Fruit fly (Drosophila melanogaster) whole organism, embryonic: ENCODE data around the gene Papss.

ENCODE experiments used
- B-H2 ChIP-seq: fragments of 200-800 bp; sonication (Bioruptor generic); optimal IDR thresholded peaks from 2 replicates; lab custom pipeline; 2018; ENCODE audit warnings: missing biosample characterization, mild to moderate bottlenecking, missing genetic modification characterization
- Bgb ChIP-seq: fragments of 200-800 bp; sonication (Bioruptor generic); IDR thresholded peaks from 2 replicates; pipeline ENCODE4 v1.3.6; 2022; ENCODE audit warnings: missing biosample characterization, missing genetic modification characterization; ENCODE audit not compliant: partially characterized antibody
- BtbVII ChIP-seq: fragments of 200-800 bp; sonication (Bioruptor generic); optimal IDR thresholded peaks from 3 replicates; lab custom pipeline; 2017; ENCODE audit warnings: missing biosample characterization, mild to moderate bottlenecking, missing genetic modification characterization
- CG10462 ChIP-seq: fragments of 200-800 bp; sonication (Bioruptor generic); optimal IDR thresholded peaks from 2 replicates; lab custom pipeline; 2016; ENCODE audit warnings: missing biosample characterization, missing genetic modification characterization
- CG13624 ChIP-seq: fragments of 200-800 bp; sonication (Bioruptor generic); optimal IDR thresholded peaks from 2 replicates; lab custom pipeline; 2016; ENCODE audit warnings: missing biosample characterization, missing genetic modification characterization
- CG15269 ChIP-seq: fragments of 200-800 bp; sonication (Bioruptor generic); optimal IDR thresholded peaks from 2 replicates; lab custom pipeline; 2018; ENCODE audit warnings: missing biosample characterization, mild to moderate bottlenecking, missing genetic modification characterization, moderate library complexity
- CG1529 ChIP-seq: fragments of 200-800 bp; sonication (Bioruptor generic); optimal IDR thresholded peaks from 3 replicates; lab custom pipeline; 2018; ENCODE audit warnings: missing biosample characterization, missing genetic modification characterization
- CG1602 ChIP-seq: fragments of 200-800 bp; sonication (Bioruptor generic); optimal IDR thresholded peaks from 3 replicates; lab custom pipeline; 2016; ENCODE audit warnings: missing biosample characterization, missing genetic modification characterization
- CG1832 ChIP-seq: fragments of 200-800 bp; sonication (Bioruptor generic); optimal IDR thresholded peaks from 2 replicates; lab custom pipeline; 2017; ENCODE audit warnings: missing biosample characterization, mild to moderate bottlenecking, missing genetic modification characterization, inconsistent platforms
- CG18764 ChIP-seq: fragments of 200-800 bp; sonication (Bioruptor generic); optimal IDR thresholded peaks from 3 replicates; lab custom pipeline; 2016; ENCODE audit warnings: missing biosample characterization, missing genetic modification characterization
- CG32772 ChIP-seq: fragments of 200-800 bp; sonication (Bioruptor generic); IDR thresholded peaks from 2 replicates; pipeline ENCODE4 v1.3.6; 2022; ENCODE audit warnings: missing biosample characterization, missing genetic modification characterization
- CG33557 ChIP-seq: fragments of 200-800 bp; sonication (Bioruptor generic); optimal IDR thresholded peaks from 2 replicates; lab custom pipeline; 2019; ENCODE audit warnings: missing biosample characterization, mild to moderate bottlenecking, missing genetic modification characterization, moderate library complexity
- CG3838 ChIP-seq: fragments of 200-800 bp; sonication (Bioruptor generic); optimal IDR thresholded peaks from 3 replicates; lab custom pipeline; 2016; ENCODE audit warnings: missing biosample characterization, missing genetic modification characterization
- CG6254 ChIP-seq: fragments of 200-800 bp; sonication (Bioruptor generic); optimal IDR thresholded peaks from 3 replicates; lab custom pipeline; 2017; ENCODE audit warnings: mild to moderate bottlenecking, missing biosample characterization, missing genetic modification reagents, missing genetic modification characterization
- CG6683 ChIP-seq: fragments of 200-800 bp; sonication (Bioruptor generic); optimal IDR thresholded peaks from 2 replicates; lab custom pipeline; 2017; ENCODE audit warnings: missing biosample characterization, mild to moderate bottlenecking, missing genetic modification characterization, missing genetic modification reagents
- CG6854 ChIP-seq: fragments of 200-800 bp; sonication (Bioruptor generic); optimal IDR thresholded peaks from 3 replicates; lab custom pipeline; 2017; ENCODE audit warnings: missing biosample characterization, mild to moderate bottlenecking, missing genetic modification characterization
- CG7556 ChIP-seq: fragments of 200-800 bp; sonication (Bioruptor generic); optimal IDR thresholded peaks from 2 replicates; lab custom pipeline; 2017; ENCODE audit warnings: missing biosample characterization, mild to moderate bottlenecking, missing genetic modification characterization
- CG8944 ChIP-seq: fragments of 200-800 bp; sonication (Bioruptor generic); optimal IDR thresholded peaks from 3 replicates; lab custom pipeline; 2016; ENCODE audit warnings: missing biosample characterization, missing genetic modification characterization
- Camta ChIP-seq: fragments of 200-800 bp; sonication (Bioruptor generic); optimal IDR thresholded peaks from 2 replicates; lab custom pipeline; 2016; ENCODE audit warnings: missing biosample characterization, missing genetic modification characterization
- D19B ChIP-seq: fragments of 200-800 bp; sonication (Bioruptor generic); optimal IDR thresholded peaks from 2 replicates; lab custom pipeline; 2017; ENCODE audit warnings: missing biosample characterization, mild to moderate bottlenecking, missing genetic modification characterization
- Dip3 ChIP-seq: fragments of 200-800 bp; sonication (Bioruptor generic); optimal IDR thresholded peaks from 3 replicates; lab custom pipeline; 2016; ENCODE audit warnings: missing biosample characterization, missing genetic modification characterization
- Dll ChIP-seq: fragments of 200-800 bp; sonication (Bioruptor generic); IDR thresholded peaks from 4 replicates; pipeline ENCODE4 v1.3.6; 2022; ENCODE audit warnings: missing biosample characterization, missing genetic modification characterization; ENCODE audit not compliant: partially characterized antibody
- Drgx ChIP-seq: fragments of 200-800 bp; sonication (Bioruptor generic); IDR thresholded peaks from 2 replicates; pipeline ENCODE4 v1.3.6; 2022; ENCODE audit warnings: missing biosample characterization, missing genetic modification characterization
- Ets65A ChIP-seq: fragments of 200-800 bp; sonication (Bioruptor generic); peaks from one replicate; lab custom pipeline; 2016; ENCODE audit warnings: missing biosample characterization, missing genetic modification characterization
- HHEX ChIP-seq: fragments of 200-800 bp; sonication (Bioruptor generic); optimal IDR thresholded peaks from 3 replicates; lab custom pipeline; 2017; ENCODE audit warnings: missing biosample characterization, mild to moderate bottlenecking, missing genetic modification characterization, missing genetic modification reagents
- Hand ChIP-seq: fragments of 200-800 bp; sonication (Bioruptor generic); optimal IDR thresholded peaks from 2 replicates; lab custom pipeline; 2017; ENCODE audit warnings: mild to moderate bottlenecking, missing biosample characterization, missing genetic modification reagents, missing genetic modification characterization
- Hmx ChIP-seq: fragments of 200-800 bp; sonication (Bioruptor generic); optimal IDR thresholded peaks from 2 replicates; lab custom pipeline; 2016; ENCODE audit warnings: missing biosample characterization, missing genetic modification characterization
- Hr3 ChIP-seq: fragments of 200-800 bp; sonication (Bioruptor generic); optimal IDR thresholded peaks from 3 replicates; lab custom pipeline; 2016; ENCODE audit warnings: missing biosample characterization, missing genetic modification characterization
- MBD-R2 ChIP-seq: fragments of 200-800 bp; sonication (Bioruptor generic); IDR thresholded peaks from 2 replicates; pipeline ENCODE4 v1.3.6; 2022; ENCODE audit warnings: missing biosample characterization, missing genetic modification characterization
- Pdp1 ChIP-seq, 2 experiments: fragments of 200-800 bp; sonication (Bioruptor generic); optimal IDR thresholded peaks; 3 replicates each; lab custom pipeline; 2016; ENCODE audit warnings: missing biosample characterization in 2 of 2, missing genetic modification characterization in 2 of 2, mild to moderate bottlenecking in 1 of 2, moderate library complexity in 1 of 2
- Sox100B ChIP-seq: fragments of 200-800 bp; sonication (Bioruptor generic); optimal IDR thresholded peaks from 3 replicates; lab custom pipeline; 2018; ENCODE audit warnings: missing biosample characterization, mild to moderate bottlenecking, missing genetic modification characterization
- Stat92E ChIP-seq, 3 experiments: fragments of >200 bp in 2 of 3; fragments of 200-800 bp in 1 of 3; sonication (Bioruptor generic) in 1 of 3; optimal IDR thresholded peaks; 2 replicates each; lab custom pipeline; 2017 to 2019; ENCODE audit warnings: missing biosample characterization in 3 of 3, missing genetic modification characterization in 3 of 3, mild to moderate bottlenecking in 1 of 3, moderate library complexity in 1 of 3
- Taf1 ChIP-seq: fragments of 200-800 bp; sonication (Bioruptor generic); IDR thresholded peaks from 2 replicates; pipeline ENCODE4 v1.3.6; 2022; ENCODE audit warnings: missing biosample characterization, missing genetic modification characterization
- Usf ChIP-seq: fragments of 200-800 bp; sonication (Bioruptor generic); optimal IDR thresholded peaks from 2 replicates; lab custom pipeline; 2017; ENCODE audit warnings: missing genotype, missing biosample characterization, missing genetic modification characterization
- crp ChIP-seq, 2 experiments: fragments of 200-800 bp; sonication (Bioruptor generic); optimal IDR thresholded peaks; 2 replicates in 1 of 2; 3 replicates in 1 of 2; lab custom pipeline; 2017; ENCODE audit warnings: missing biosample characterization in 2 of 2, missing genetic modification characterization in 2 of 2, mild to moderate bottlenecking in 1 of 2, moderate library complexity in 1 of 2
- ems ChIP-seq: fragments of 200-800 bp; sonication (Bioruptor generic); optimal IDR thresholded peaks from 3 replicates; lab custom pipeline; 2016; ENCODE audit warnings: missing biosample characterization, missing genetic modification characterization
- fd102C ChIP-seq: fragments of 200-800 bp; sonication (Bioruptor generic); optimal IDR thresholded peaks from 2 replicates; lab custom pipeline; 2018; ENCODE audit warnings: missing biosample characterization, mild to moderate bottlenecking, missing genetic modification characterization, moderate library complexity
- gcm2 ChIP-seq: fragments of 200-800 bp; sonication (Bioruptor generic); optimal IDR thresholded peaks from 2 replicates; lab custom pipeline; 2016; ENCODE audit warnings: missing biosample characterization, missing genetic modification characterization
- gem ChIP-seq: fragments of 200-800 bp; sonication (Bioruptor generic); optimal IDR thresholded peaks from 2 replicates; lab custom pipeline; 2019; ENCODE audit warnings: missing biosample characterization, mild to moderate bottlenecking, missing genetic modification characterization, moderate library complexity
- gt ChIP-seq: fragments of 200-800 bp; sonication (Bioruptor generic); IDR thresholded peaks from 2 replicates; pipeline ENCODE4 v1.3.6; 2022; ENCODE audit warnings: missing biosample characterization, missing genetic modification characterization
- h ChIP-seq: fragments of >200 bp; optimal IDR thresholded peaks from 2 replicates; lab custom pipeline; 2017
- kni ChIP-seq: fragments of 200-800 bp; sonication (Bioruptor generic); optimal IDR thresholded peaks from 3 replicates; lab custom pipeline; 2017; ENCODE audit warnings: mild to moderate bottlenecking, missing biosample characterization, missing genetic modification reagents, missing genetic modification characterization
- pho ChIP-seq: fragments of 200-800 bp; sonication (Bioruptor generic); optimal IDR thresholded peaks from 2 replicates; lab custom pipeline; 2016; ENCODE audit warnings: missing biosample characterization, missing genetic modification characterization
- psq ChIP-seq: fragments of 200-800 bp; sonication (Bioruptor generic); optimal IDR thresholded peaks from 2 replicates; lab custom pipeline; 2017; ENCODE audit warnings: missing biosample characterization, missing genetic modification characterization
- sim ChIP-seq: fragments of 200-800 bp; sonication (Bioruptor generic); IDR thresholded peaks from 2 replicates; pipeline ENCODE4 v1.3.6; 2022; ENCODE audit warnings: missing biosample characterization, missing genetic modification characterization
- sna ChIP-seq: fragments of 200-800 bp; sonication (Bioruptor generic); IDR thresholded peaks from 2 replicates; pipeline ENCODE4 v1.3.6; 2022; ENCODE audit warnings: missing biosample characterization, missing genetic modification characterization; ENCODE audit not compliant: partially characterized antibody
- tin ChIP-seq: fragments of 200-800 bp; sonication (Bioruptor generic); optimal IDR thresholded peaks from 3 replicates; lab custom pipeline; 2016; ENCODE audit warnings: missing biosample characterization, missing genetic modification characterization
- wek ChIP-seq: fragments of 200-800 bp; sonication (Bioruptor generic); optimal IDR thresholded peaks from 3 replicates; lab custom pipeline; 2018; ENCODE audit warnings: missing biosample characterization, mild to moderate bottlenecking, missing genetic modification characterization, moderate library complexity
- wor ChIP-seq: fragments of 200-800 bp; sonication (Bioruptor generic); IDR thresholded peaks from 2 replicates; pipeline ENCODE4 v1.3.6; 2022; ENCODE audit warnings: missing biosample characterization, missing genetic modification characterization

The Papss gene

DNA sequence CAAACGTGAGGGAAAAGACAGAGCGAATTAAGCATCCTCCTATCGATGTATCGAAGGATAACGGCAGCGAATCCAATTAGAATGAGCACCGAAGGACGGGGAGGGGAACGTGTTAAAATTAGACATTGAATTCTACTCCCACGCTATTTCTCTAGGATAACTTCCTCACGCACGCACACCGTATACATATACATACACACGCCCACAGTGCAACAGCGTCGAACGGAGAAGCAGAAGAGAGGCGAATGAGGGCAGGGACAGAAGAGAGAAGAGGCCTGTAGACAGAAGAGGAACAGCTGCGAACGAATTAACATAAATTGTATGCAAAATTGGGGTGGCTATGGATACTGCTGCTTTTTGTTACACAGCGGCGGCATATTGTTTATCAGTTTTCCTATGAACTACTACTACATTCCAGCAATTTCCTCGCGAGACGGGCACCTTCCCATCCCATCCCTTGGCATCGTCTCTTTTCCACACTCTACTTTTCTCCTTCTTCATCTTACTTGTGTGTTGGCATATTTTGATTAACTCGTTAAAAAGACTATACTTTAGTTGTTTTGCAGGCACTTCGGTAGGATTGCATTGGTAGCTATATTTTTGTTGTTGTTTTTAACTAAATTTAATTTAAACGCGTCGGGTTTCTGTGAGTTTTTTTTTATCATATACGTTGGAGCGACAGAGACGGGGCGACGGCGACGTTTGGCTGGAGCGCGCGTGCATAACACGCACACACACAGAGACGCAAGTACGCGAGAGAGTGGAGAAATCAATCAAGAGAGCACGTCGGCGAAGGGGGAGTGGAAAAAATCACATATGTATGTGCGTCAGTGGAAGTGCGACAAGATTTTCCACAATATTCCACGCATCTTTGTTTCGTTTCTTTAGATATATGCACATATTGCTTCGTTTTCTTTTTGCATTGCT lies 63.4 kb downstream of the Papss start (continued):
- TF ChIP-seq CG32772 (GFP tag; lab: Robert Waterston, UW): peak; percentile 45; the same call in 1 of the 2 replicates
- TF ChIP-seq Usf (GFP tag; lab: Kevin White, UChicago): no peak
- peak; percentile 49 for TF ChIP-seq Hand (GFP tag; lab: Kevin White, UChicago)
- TF ChIP-seq CG15269 (tag; lab: Kevin White, UChicago): no peak
- no peak for TF ChIP-seq Taf1 (GFP tag; lab: Robert Waterston, UW)
- TF ChIP-seq CG18764 (GFP tag; lab: Kevin White, UChicago): no peak
- TF ChIP-seq CG6854 (GFP tag; lab: Kevin White, UChicago): no peak
- no peak for TF ChIP-seq ems
- TF ChIP-seq gem (tag; lab: Kevin White, UChicago): no peak
- TF ChIP-seq wor (GFP tag; lab: Robert Waterston, UW): no peak
- TF ChIP-seq Dll: no peak
- no peak for TF ChIP-seq Dip3 (GFP tag; lab: Kevin White, UChicago)
- no peak for TF ChIP-seq Stat92E (GFP tag; optimal IDR thresholded peaks at IDR 0.05; lab: Kevin White, UChicago)
- no peak for TF ChIP-seq sna (GFP tag; lab: Robert Waterston, UW)
- TF ChIP-seq CG6254 (GFP tag; lab: Kevin White, UChicago): no peak
- TF ChIP-seq fd102C (GFP tag; lab: Kevin White, UChicago): no peak
- TF ChIP-seq h (lab: Kevin White, UChicago): no peak
- TF ChIP-seq CG13624 (GFP tag; lab: Kevin White, UChicago): no peak
- no peak for TF ChIP-seq CG33557 (GFP tag; lab: Kevin White, UChicago)
- TF ChIP-seq Hmx (GFP tag; lab: Kevin White, UChicago): no peak
- no peak for TF ChIP-seq D19B (GFP tag; lab: Kevin White, UChicago)
- TF ChIP-seq gt (GFP tag; lab: Robert Waterston, UW): no peak
- peak; percentile 9 for TF ChIP-seq kni (GFP tag; lab: Kevin White, UChicago)
- TF ChIP-seq CG7556 (GFP tag; lab: Kevin White, UChicago): no peak
- TF ChIP-seq CG8944 (GFP tag; lab: Kevin White, UChicago): no peak
- TF ChIP-seq HHEX: no peak
- TF ChIP-seq CG3838 (GFP tag; lab: Kevin White, UChicago): no peak
- no peak for TF ChIP-seq crp (GFP tag; optimal IDR thresholded peaks at IDR 0.05; lab: Kevin White, UChicago)
- TF ChIP-seq sim (GFP tag; lab: Robert Waterston, UW): no peak
- peak in 1 of 2 experiments; percentile 95 for TF ChIP-seq Pdp1 (GFP tag; optimal IDR thresholded peaks at IDR 0.05; lab: Kevin White, UChicago)
- no peak for TF ChIP-seq gcm2 (GFP tag; lab: Kevin White, UChicago)
- no peak for TF ChIP-seq wek (GFP tag; lab: Kevin White, UChicago)
- TF ChIP-seq B-H2 (GFP tag; lab: Kevin White, UChicago): no peak
- no peak for TF ChIP-seq CG10462 (GFP tag; lab: Kevin White, UChicago)
- TF ChIP-seq Sox100B (GFP tag; lab: Kevin White, UChicago): no peak
- TF ChIP-seq Camta: no peak
- no peak for TF ChIP-seq CG1529 (GFP tag; lab: Kevin White, UChicago)
- no peak for TF ChIP-seq psq (GFP tag; lab: Kevin White, UChicago)
- no peak for TF ChIP-seq Drgx (GFP tag; lab: Robert Waterston, UW)
- no peak for TF ChIP-seq pho (GFP tag; lab: Kevin White, UChicago)
- TF ChIP-seq CG1602 (GFP tag; lab: Kevin White, UChicago): no peak
- TF ChIP-seq BtbVII (GFP tag; lab: Kevin White, UChicago): no peak
- no peak for TF ChIP-seq CG6683 (GFP tag; lab: Kevin White, UChicago)
- TF ChIP-seq tin (GFP tag; lab: Kevin White, UChicago): no peak
- TF ChIP-seq Ets65A (GFP tag; lab: Kevin White, UChicago): no peak
- no peak for TF ChIP-seq MBD-R2
- no peak for TF ChIP-seq Hr3 (GFP tag; lab: Kevin White, UChicago)
- TF ChIP-seq CG1832 (GFP tag; lab: Kevin White, UChicago): no peak
- no peak for TF ChIP-seq Bgb (GFP tag; lab: Robert Waterston, UW)
